Worm (Caenorhabditis elegans) whole organism, young adult: ENCODE results near the gene W01B6.5.

Source experiments
- C17E4.6 ChIP-seq: fragments of 200-800 bp; sonication (Bioruptor generic); IDR thresholded peaks from 2 replicates; pipeline ENCODE4 v1.3.6; 2022; ENCODE audit warnings: missing genetic modification reagents, missing genetic modification characterization, missing compliant biosample characterization
- Y53G8AR.9 ChIP-seq: fragments of 200-800 bp; sonication (Bioruptor generic); conservative IDR thresholded peaks from 2 replicates; pipeline ENCODE4 v1.3.6; 2022; ENCODE audit warnings: missing genetic modification reagents, missing genetic modification characterization, missing compliant biosample characterization
- bed-2 ChIP-seq: fragments of 200-800 bp; sonication (Bioruptor generic); IDR thresholded peaks from 2 replicates; pipeline ENCODE4 v1.3.6; 2022; ENCODE audit warnings: missing genetic modification reagents, missing genetic modification characterization, missing compliant biosample characterization
- chd-7 ChIP-seq: sonication (generic microtip); optimal IDR thresholded peaks from 2 replicates; lab custom pipeline; 2016; ENCODE audit warnings: mild to moderate bottlenecking, missing genetic modification characterization, moderate library complexity, missing compliant biosample characterization
- ekl-4 ChIP-seq: fragments of 200-800 bp; sonication (Bioruptor generic); IDR thresholded peaks from 2 replicates; pipeline ENCODE4 v1.3.6; 2022; ENCODE audit warnings: missing genetic modification reagents, missing genetic modification characterization, missing compliant biosample characterization
- lsy-27 ChIP-seq: sonication (generic microtip); optimal IDR thresholded peaks from 2 replicates; lab custom pipeline; 2017; ENCODE audit warnings: missing genetic modification characterization, mild to moderate bottlenecking, missing compliant biosample characterization, antibody characterized with exemption, missing genotype, borderline replicate concordance; ENCODE audit not compliant: insufficient read depth
- nfya-1 ChIP-seq: sonication (generic microtip); optimal IDR thresholded peaks from 2 replicates; lab custom pipeline; 2017; ENCODE audit warnings: antibody characterized with exemption, missing compliant biosample characterization, missing genetic modification characterization, borderline replicate concordance; ENCODE audit not compliant: insufficient read depth
- pbrm-1 ChIP-seq: fragments of 200-800 bp; sonication (Bioruptor generic); IDR thresholded peaks from 2 replicates; pipeline ENCODE4 v1.3.6; 2022; ENCODE audit warnings: missing genetic modification reagents, missing genetic modification characterization, missing compliant biosample characterization
- sdz-38 ChIP-seq: sonication (generic microtip); optimal IDR thresholded peaks from 2 replicates; lab custom pipeline; 2016; ENCODE audit warnings: missing genotype, missing genetic modification characterization, missing compliant biosample characterization
- snpc-4 ChIP-seq, 5 experiments: fragments of 150-350 bp in 1 of 5; sonication (generic microtip) in 4 of 5; optimal IDR thresholded peaks; 2 replicates each; lab custom pipeline; 2014 to 2018; ENCODE audit warnings: missing genetic modification characterization in 5 of 5, missing biosample characterization in 3 of 5, antibody characterized with exemption in 2 of 5, mild to moderate bottlenecking in 2 of 5, missing compliant biosample characterization in 2 of 5, missing genotype in 2 of 5, moderate library complexity in 2 of 5, missing genetic modification reagents in 1 of 5

- TF ChIP-seq sdz-38 (tag; lab: Kevin White, UChicago) (no peak), C17E4.6 (GFP tag; lab: Robert Waterston, UW) (no peak), bed-2 (GFP tag; lab: Robert Waterston, UW) (no peak), pbrm-1 (GFP tag; lab: Robert Waterston, UW) (no peak), lsy-27 (tag; lab: Kevin White, UChicago) (no peak), chd-7 (tag; lab: Kevin White, UChicago) (no peak), ekl-4 (GFP tag; lab: Robert Waterston, UW) (no peak), nfya-1 (no peak), Y53G8AR.9 (GFP tag; lab: Robert Waterston, UW) (no peak), snpc-4 (GFP tag; optimal IDR thresholded peaks at IDR 0.05; lab: Kevin White, UChicago) (no peak), snpc-4 (tag; optimal IDR thresholded peaks at IDR 0.05; lab: Kevin White, UChicago) (no peak)
These were observed 927 bp upstream of the W01B6.5 start, which contains the start of the genes ttbk-4 and W01B6.4 for ce11 chrIV:10075034-10075510.
